Fruit fly (Drosophila melanogaster) whole organism, prepupa: ENCODE measurements around the gene Nmdar2.

Experiments used
- CG10669 ChIP-seq: fragments of 200-800 bp; sonication (Bioruptor generic); optimal IDR thresholded peaks from 3 replicates; lab custom pipeline; 2018; ENCODE audit warnings: missing biosample characterization, mild to moderate bottlenecking, missing genetic modification characterization, moderate library complexity
- CG11762 ChIP-seq: fragments of 200-800 bp; sonication (Bioruptor generic); optimal IDR thresholded peaks from 3 replicates; lab custom pipeline; 2016; ENCODE audit warnings: missing biosample characterization, missing genetic modification characterization; ENCODE audit not compliant: insufficient read depth
- CG11902 ChIP-seq: fragments of 200-800 bp; sonication (Bioruptor generic); optimal IDR thresholded peaks from 3 replicates; lab custom pipeline; 2016; ENCODE audit warnings: missing biosample characterization, missing genetic modification characterization
- CG16779 ChIP-seq: fragments of 200-800 bp; sonication (Bioruptor generic); optimal IDR thresholded peaks from 3 replicates; lab custom pipeline; 2017; ENCODE audit warnings: missing biosample characterization, mild to moderate bottlenecking, missing genetic modification characterization
- CG3032 ChIP-seq: fragments of 200-800 bp; optimal IDR thresholded peaks from 2 replicates; lab custom pipeline; 2019; ENCODE audit warnings: missing biosample characterization, mild to moderate bottlenecking, missing genetic modification characterization, moderate library complexity
- CG4318 ChIP-seq: fragments of 200-800 bp; sonication (Bioruptor generic); optimal IDR thresholded peaks from 3 replicates; lab custom pipeline; 2017; ENCODE audit warnings: missing biosample characterization, mild to moderate bottlenecking, missing genetic modification characterization
- CG6163 ChIP-seq: fragments of 200-800 bp; sonication (Bioruptor generic); IDR thresholded peaks from 3 replicates; pipeline ENCODE4 v1.3.6; 2022; ENCODE audit warnings: missing biosample characterization, missing genetic modification characterization
- CG6276 ChIP-seq: fragments of 200-800 bp; sonication (Bioruptor generic); optimal IDR thresholded peaks from 2 replicates; lab custom pipeline; 2017; ENCODE audit warnings: missing biosample characterization, mild to moderate bottlenecking, missing genetic modification characterization
- CG6808 ChIP-seq: fragments of 200-800 bp; sonication (Bioruptor generic); optimal IDR thresholded peaks from 3 replicates; lab custom pipeline; 2017; ENCODE audit warnings: missing biosample characterization, missing genetic modification characterization, mild to moderate bottlenecking, moderate library complexity, missing genetic modification reagents
- CG6854 ChIP-seq: fragments of 200-800 bp; sonication (Bioruptor generic); optimal IDR thresholded peaks from 2 replicates; lab custom pipeline; 2017; ENCODE audit warnings: missing biosample characterization, mild to moderate bottlenecking, missing genetic modification characterization
- CG8632 ChIP-seq: fragments of 200-800 bp; sonication (Bioruptor generic); optimal IDR thresholded peaks from 3 replicates; lab custom pipeline; 2016; ENCODE audit warnings: missing biosample characterization, missing genetic modification characterization
- CG9139 ChIP-seq: fragments of 200-800 bp; sonication (Bioruptor generic); optimal IDR thresholded peaks from 3 replicates; lab custom pipeline; 2017; ENCODE audit warnings: missing biosample characterization, mild to moderate bottlenecking, missing genetic modification characterization
- Eip75B ChIP-seq: fragments of 200-800 bp; sonication (Bioruptor generic); optimal IDR thresholded peaks from 3 replicates; lab custom pipeline; 2016; ENCODE audit warnings: missing biosample characterization, missing genetic modification characterization
- Eip78C ChIP-seq: fragments of 200-800 bp; sonication (Bioruptor generic); peaks from one replicate; lab custom pipeline; 2016; ENCODE audit warnings: missing biosample characterization, missing genetic modification characterization
- Eip93F ChIP-seq: fragments of 200-800 bp; sonication (Bioruptor generic); optimal IDR thresholded peaks from 2 replicates; lab custom pipeline; 2016; ENCODE audit warnings: missing biosample characterization, mild to moderate bottlenecking, missing genetic modification characterization
- Hr39 ChIP-seq: fragments of 200-800 bp; sonication (Bioruptor generic); optimal IDR thresholded peaks from 2 replicates; lab custom pipeline; 2016; ENCODE audit warnings: missing biosample characterization, missing genetic modification characterization
- Lpt ChIP-seq: fragments of 200-800 bp; sonication (Bioruptor generic); optimal IDR thresholded peaks from 3 replicates; lab custom pipeline; 2016; ENCODE audit warnings: missing biosample characterization, missing genetic modification characterization
- Smox ChIP-seq: fragments of 200-800 bp; sonication (Bioruptor generic); optimal IDR thresholded peaks from 3 replicates; lab custom pipeline; 2016; ENCODE audit warnings: missing biosample characterization, missing genetic modification characterization
- Sox102F ChIP-seq: fragments of 200-800 bp; sonication (Bioruptor generic); optimal IDR thresholded peaks from 2 replicates; lab custom pipeline; 2016; ENCODE audit warnings: missing biosample characterization, mild to moderate bottlenecking, missing genetic modification characterization
- Sox15 ChIP-seq: fragments of 200-800 bp; sonication (Bioruptor generic); optimal IDR thresholded peaks from 3 replicates; lab custom pipeline; 2016; ENCODE audit warnings: missing biosample characterization, missing genetic modification characterization
- achi ChIP-seq: fragments of 200-800 bp; sonication (Bioruptor generic); optimal IDR thresholded peaks from 3 replicates; lab custom pipeline; 2016; ENCODE audit warnings: missing biosample characterization, missing genetic modification characterization
- acj6 ChIP-seq: fragments of 200-800 bp; sonication (Bioruptor generic); optimal IDR thresholded peaks from 3 replicates; lab custom pipeline; 2016; ENCODE audit warnings: missing biosample characterization, missing genetic modification characterization
- cyc ChIP-seq: fragments of 200-800 bp; sonication (Bioruptor generic); optimal IDR thresholded peaks from 3 replicates; lab custom pipeline; 2016; ENCODE audit warnings: missing biosample characterization, missing genetic modification characterization
- eg ChIP-seq: fragments of 200-800 bp; sonication (Bioruptor generic); IDR thresholded peaks from 3 replicates; pipeline ENCODE4 v1.3.6; 2022; ENCODE audit warnings: missing biosample characterization, missing genetic modification characterization
- fd85E ChIP-seq: fragments of 200-800 bp; sonication (Bioruptor generic); optimal IDR thresholded peaks from 3 replicates; lab custom pipeline; 2016; ENCODE audit warnings: missing biosample characterization, missing genetic modification characterization
- lz ChIP-seq: fragments of 200-800 bp; sonication (Bioruptor generic); optimal IDR thresholded peaks from 3 replicates; lab custom pipeline; 2016; ENCODE audit warnings: missing biosample characterization, missing genetic modification characterization
- net ChIP-seq: fragments of 200-800 bp; sonication (Bioruptor generic); optimal IDR thresholded peaks from 3 replicates; lab custom pipeline; 2016; ENCODE audit warnings: missing biosample characterization, missing genetic modification characterization
- pdm3 ChIP-seq: fragments of 200-800 bp; sonication (Bioruptor generic); optimal IDR thresholded peaks from 3 replicates; lab custom pipeline; 2016; ENCODE audit warnings: missing biosample characterization, missing genetic modification characterization
- svp ChIP-seq: fragments of 200-800 bp; sonication (Bioruptor generic); peaks from one replicate; lab custom pipeline; 2016; ENCODE audit warnings: missing biosample characterization, missing genetic modification characterization
- topi ChIP-seq: fragments of 200-800 bp; sonication (Bioruptor generic); optimal IDR thresholded peaks from 3 replicates; lab custom pipeline; 2016; ENCODE audit warnings: missing biosample characterization, missing genetic modification characterization

The Nmdar2 gene

DNA sequence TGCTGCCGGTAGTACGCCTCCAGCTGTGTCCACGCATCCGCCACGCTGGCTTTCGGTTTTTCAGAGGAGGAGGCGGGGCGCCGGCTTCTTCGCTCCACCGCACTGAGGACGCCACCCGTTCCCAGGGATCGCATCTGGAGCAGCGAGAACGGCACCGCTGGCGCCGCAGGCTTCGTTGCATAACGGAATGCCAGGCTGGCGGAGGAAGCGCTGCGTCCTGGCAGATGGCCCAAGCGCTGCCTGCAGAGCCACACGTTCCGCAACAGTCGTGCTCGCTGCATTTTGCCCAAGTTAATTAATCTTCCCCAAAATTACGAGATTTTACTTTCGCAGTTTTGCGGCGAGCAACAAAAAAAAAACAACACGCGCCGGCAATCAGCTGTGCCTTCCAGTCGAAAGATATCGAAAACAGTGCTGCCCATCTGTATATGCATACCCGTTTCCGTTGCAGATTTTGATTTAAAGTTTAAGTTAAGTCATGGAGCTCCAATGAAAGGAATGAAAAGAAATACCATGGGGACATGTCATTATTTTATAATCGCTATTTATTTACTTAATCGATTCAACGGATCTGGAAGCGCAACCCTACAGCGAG lies 47.2 kb downstream of the Nmdar2 start, which contains the start of gene Lrpprc2:
TSS of gene Lrpprc2 (minus strand) at position 340 of the 595 bp plus-strand sequence.
- TF ChIP-seq CG16779 (tag; lab: Kevin White, UChicago) (no peak), eg (GFP tag; lab: Robert Waterston, UW) (0 out of 3 replicates have a peak, but pooled peaks have one; percentile 9), CG6808 (GFP tag; lab: Kevin White, UChicago) (peak; percentile 100), CG6854 (GFP tag; lab: Kevin White, UChicago) (no peak), CG6163 (GFP tag; lab: Robert Waterston, UW) (no peak), topi (GFP tag; lab: Kevin White, UChicago) (no peak)

DNA sequence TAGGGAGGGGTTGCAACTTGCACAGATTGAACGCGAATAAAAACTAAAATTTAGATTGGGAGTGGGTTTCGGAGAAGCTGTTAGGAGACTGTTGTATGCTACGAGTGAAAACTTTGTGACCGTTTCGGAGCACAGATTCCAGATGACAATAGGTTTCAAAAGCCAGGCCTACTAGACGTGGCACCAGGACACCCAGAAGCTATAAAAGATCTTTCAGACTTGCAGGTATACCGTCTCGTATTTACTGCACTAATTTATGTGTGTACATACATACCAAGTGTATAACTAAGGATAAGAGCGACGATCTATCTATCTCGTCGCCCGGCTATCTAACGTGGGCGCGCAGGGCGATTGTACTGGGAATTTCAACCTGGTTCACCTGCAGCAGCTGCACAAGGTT lies 50.7 kb downstream of the Nmdar2 start, which contains the start of gene CG14785:
TSS of gene CG14785 (minus strand) at position 101 of the 400 bp plus-strand sequence.
- no peak for TF ChIP-seq CG4318 (GFP tag; lab: Kevin White, UChicago)
- TF ChIP-seq CG8632 (GFP tag; lab: Kevin White, UChicago), result no peak
- TF ChIP-seq acj6, result no peak
- TF ChIP-seq CG9139 (GFP tag; lab: Kevin White, UChicago), result no peak
- no peak for TF ChIP-seq pdm3
- TF ChIP-seq CG3032 (tag; lab: Kevin White, UChicago), result no peak
- no peak for TF ChIP-seq CG11902 (GFP tag; lab: Kevin White, UChicago)
- no peak for TF ChIP-seq lz (GFP tag; lab: Kevin White, UChicago)
- TF ChIP-seq CG10669 (GFP tag; lab: Kevin White, UChicago), result no peak
- no peak for TF ChIP-seq Lpt
- no peak for TF ChIP-seq Hr39 (GFP tag; lab: Kevin White, UChicago)
- no peak for TF ChIP-seq CG6276 (GFP tag; lab: Kevin White, UChicago)
- TF ChIP-seq svp, result no peak
- no peak for TF ChIP-seq Smox (GFP tag; lab: Kevin White, UChicago)
- no peak for TF ChIP-seq CG6163 (GFP tag; lab: Robert Waterston, UW)
- no peak for TF ChIP-seq Eip93F
- TF ChIP-seq achi (GFP tag; lab: Kevin White, UChicago), result no peak
- no peak for TF ChIP-seq CG11762 (GFP tag; lab: Kevin White, UChicago)

DNA sequence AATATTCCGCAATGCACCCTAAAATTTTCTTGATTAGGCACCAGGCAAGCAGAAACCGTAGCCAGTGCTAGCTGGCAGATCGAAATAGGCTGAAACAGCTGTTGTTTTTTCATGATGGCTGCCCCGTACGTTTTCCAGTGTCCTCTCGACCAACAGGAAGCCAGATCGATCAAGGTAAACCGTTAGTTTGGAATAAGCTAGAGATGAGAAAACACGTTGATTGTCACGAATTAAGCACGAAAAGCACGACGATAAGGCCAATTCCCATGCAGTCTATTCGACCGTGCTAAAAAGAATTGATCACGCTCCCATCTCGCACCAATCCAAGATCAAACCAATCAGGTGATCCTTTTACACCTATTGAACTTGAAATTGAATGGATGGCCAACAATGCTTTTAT lies 52.8 kb downstream of the Nmdar2 start:
- TF ChIP-seq Eip78C (GFP tag; lab: Kevin White, UChicago) (no peak), CG9139 (GFP tag; lab: Kevin White, UChicago) (no peak), fd85E (GFP tag; lab: Kevin White, UChicago) (no peak), CG16779 (tag; lab: Kevin White, UChicago) (no peak), svp (peak; percentile 52), Eip75B (GFP tag; lab: Kevin White, UChicago) (no peak), CG11902 (GFP tag; lab: Kevin White, UChicago) (no peak)

DNA sequence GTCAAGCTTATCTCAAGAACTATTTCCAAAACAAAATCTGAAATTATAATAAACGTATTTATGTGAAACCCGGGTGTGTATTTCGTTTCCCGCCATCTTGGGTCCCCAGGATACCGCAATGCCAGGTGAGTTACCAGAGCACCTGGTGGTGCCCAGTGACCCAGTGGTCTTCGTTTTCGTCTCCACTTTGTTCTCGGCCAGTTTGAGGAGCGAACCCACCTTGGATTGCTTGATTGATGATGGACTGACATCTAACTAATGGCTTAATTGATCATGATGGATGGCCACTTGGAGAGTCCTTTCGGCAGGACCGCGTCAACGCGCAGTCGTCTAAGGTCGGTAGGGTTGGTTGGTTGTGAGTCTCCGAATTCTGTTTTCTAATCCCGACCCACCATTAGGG lies 55.5 kb downstream of the Nmdar2 start, which contains the start of gene Gr2a:
TSS of gene Gr2a (plus strand) at position 301 of the 400 bp plus-strand sequence.
- TF ChIP-seq net (GFP tag; lab: Kevin White, UChicago) (no peak), cyc (GFP tag; lab: Kevin White, UChicago) (no peak), Sox102F (GFP tag; lab: Kevin White, UChicago) (no peak), Sox15 (GFP tag; lab: Kevin White, UChicago) (no peak), Lpt (no peak)
